Worm (Caenorhabditis elegans) whole organism, L3 larva: ENCODE measurements around the gene C14F11.4.
A peak's percentile ranks its signal among the peaks of the same experiment; 100 is the strongest.

Experiments
- ama-1 ChIP-seq: fragments of 150-350 bp; optimal IDR thresholded peaks from 2 replicates; lab custom pipeline; 2018
- ceh-16 ChIP-seq: sonication (generic microtip); optimal IDR thresholded peaks from 2 replicates; lab custom pipeline; 2017; ENCODE audit warnings: missing biosample characterization, missing genetic modification characterization
- ceh-82 ChIP-seq: fragments of 150-350 bp; optimal IDR thresholded peaks from 2 replicates; lab custom pipeline; 2014; ENCODE audit warnings: missing biosample characterization, missing genetic modification characterization
- ceh-9 ChIP-seq: sonication (generic microtip); optimal IDR thresholded peaks from 2 replicates; lab custom pipeline; 2018; ENCODE audit warnings: missing biosample characterization, missing genetic modification characterization
- elt-1 ChIP-seq: fragments of 150-350 bp; optimal IDR thresholded peaks from 2 replicates; lab custom pipeline; 2014; ENCODE audit warnings: missing biosample characterization, missing genetic modification characterization
- lin-15B ChIP-seq: fragments of 150-350 bp; optimal IDR thresholded peaks from 2 replicates; lab custom pipeline; 2014; ENCODE audit warnings: missing biosample characterization, missing genetic modification characterization
- lin-39 ChIP-seq: fragments of 150-350 bp; optimal IDR thresholded peaks from 2 replicates; lab custom pipeline; 2018; ENCODE audit warnings: missing biosample characterization, missing genetic modification reagents, missing genetic modification characterization
- lsy-12 ChIP-seq: sonication (generic microtip); optimal IDR thresholded peaks from 2 replicates; lab custom pipeline; 2016; ENCODE audit warnings: mild to moderate bottlenecking, missing genetic modification characterization, missing compliant biosample characterization
- nhr-12 ChIP-seq: fragments of 150-350 bp; optimal IDR thresholded peaks from 2 replicates; lab custom pipeline; 2014; ENCODE audit warnings: missing biosample characterization, missing genetic modification characterization
- nhr-76 ChIP-seq: fragments of 150-350 bp; sonication (generic microtip); optimal IDR thresholded peaks from 5 replicates; lab custom pipeline; 2014; ENCODE audit warnings: missing biosample characterization, missing genetic modification characterization
- nhr-77 ChIP-seq: fragments of 150-350 bp; optimal IDR thresholded peaks from 2 replicates; lab custom pipeline; 2014; ENCODE audit warnings: missing biosample characterization, missing genetic modification characterization
- skn-1 ChIP-seq: fragments of 150-350 bp; optimal IDR thresholded peaks from 2 replicates; lab custom pipeline; 2014; ENCODE audit warnings: missing biosample characterization, missing genetic modification characterization
- ztf-4 ChIP-seq: fragments of 150-350 bp; optimal IDR thresholded peaks from 2 replicates; lab custom pipeline; 2014; ENCODE audit warnings: missing biosample characterization, missing genetic modification characterization

- TF ChIP-seq ceh-16 (tag; lab: Kevin White, UChicago) = no peak
- TF ChIP-seq nhr-76 = no peak
- peak; percentile 76 for TF ChIP-seq skn-1
- no peak for TF ChIP-seq nhr-77
- no peak for TF ChIP-seq lin-15B (tag; lab: Kevin White, UChicago)
- TF ChIP-seq elt-1 (tag; lab: Kevin White, UChicago) = no peak
- no peak for TF ChIP-seq ama-1
- no peak for TF ChIP-seq lsy-12
- no peak for TF ChIP-seq ceh-9 (tag; lab: Kevin White, UChicago)
- no peak for TF ChIP-seq lin-39 (tag; lab: Kevin White, UChicago)
- TF ChIP-seq nhr-12 (tag; lab: Kevin White, UChicago) = no peak
- no peak for TF ChIP-seq ztf-4 (tag; lab: Kevin White, UChicago)
- TF ChIP-seq ceh-82 (tag; lab: Kevin White, UChicago) = no peak
Observed at ce11 chrX:6271718-6272117, 38.9 kb upstream of the C14F11.4 start, which contains the start of gene lro-1.
